Worm (Caenorhabditis elegans) whole organism, L1 larva: ENCODE measurements around the gene pho-6.

Source experiments
- C16A3.4 ChIP-seq: fragments of 150-350 bp; optimal IDR thresholded peaks from 2 replicates; lab custom pipeline; 2014; ENCODE audit warnings: missing biosample characterization, missing genetic modification characterization
- egl-13 ChIP-seq: sonication (generic microtip); optimal IDR thresholded peaks from 2 replicates; lab custom pipeline; 2016; ENCODE audit warnings: missing genotype, missing genetic modification reagents, missing genetic modification characterization, missing compliant biosample characterization
- fkh-10 ChIP-seq: sonication (generic microtip); optimal IDR thresholded peaks from 2 replicates; lab custom pipeline; 2017; ENCODE audit warnings: missing biosample characterization, missing genetic modification reagents, missing genetic modification characterization
- lin-15B ChIP-seq: fragments of 150-350 bp; sonication (generic microtip); optimal IDR thresholded peaks from 3 replicates; lab custom pipeline; 2014; ENCODE audit warnings: missing biosample characterization, missing genetic modification characterization
- nhr-237 ChIP-seq: fragments of 150-350 bp; optimal IDR thresholded peaks from 2 replicates; lab custom pipeline; 2014; ENCODE audit warnings: missing biosample characterization, missing genetic modification characterization
- nhr-76 ChIP-seq: sonication (generic microtip); optimal IDR thresholded peaks from 2 replicates; lab custom pipeline; 2017; ENCODE audit warnings: missing biosample characterization, missing genetic modification characterization
- skn-1 ChIP-seq: fragments of 150-350 bp; optimal IDR thresholded peaks from 2 replicates; lab custom pipeline; 2014; ENCODE audit warnings: missing biosample characterization, missing genetic modification characterization
- unc-130 ChIP-seq: fragments of 150-350 bp; optimal IDR thresholded peaks from 2 replicates; lab custom pipeline; 2017; ENCODE audit warnings: missing biosample characterization, missing genetic modification characterization, inconsistent platforms
- unc-62 ChIP-seq: fragments of 150-350 bp; optimal IDR thresholded peaks from 2 replicates; lab custom pipeline; 2014; ENCODE audit warnings: missing biosample characterization, missing genetic modification reagents, missing genetic modification characterization

ce11 chrV:8403152-8403551, 8.9 kb upstream of the pho-6 start:
- TF ChIP-seq fkh-10 (GFP tag; lab: Kevin White, UChicago) (no peak), C16A3.4 (no peak), egl-13 (no peak), nhr-76 (tag; lab: Kevin White, UChicago) (no peak), nhr-237 (tag; lab: Kevin White, UChicago) (no peak), unc-62 (GFP tag; lab: Kevin White, UChicago) (no peak), unc-130 (tag; lab: Kevin White, UChicago) (no peak), skn-1 (tag; lab: Kevin White, UChicago) (no peak), lin-15B (tag; lab: Kevin White, UChicago) (no peak)
